Worm (Caenorhabditis elegans): Measurements from ENCODE around the gene C16D9.9.

The C16D9.9 gene

ce11 chrV:8263941-8264340 lies at the start of gene C16D9.9:
Gene C16D9.9, plus strand, starts transcription at chrV:8264241.
- TF ChIP-seq Y22D7AL.16 (tag; optimal IDR thresholded peaks at IDR 0.05) (no peak), pha-2 (tag; optimal IDR thresholded peaks at IDR 0.05) (no peak), elt-4 (tag; optimal IDR thresholded peaks at IDR 0.05) (no peak), dmd-4 (tag; optimal IDR thresholded peaks at IDR 0.05; ENCODE audit: borderline replicate concordance) (no peak)

- TF ChIP-seq fkh-6 (tag; optimal IDR thresholded peaks at IDR 0.05) (no peak), ceh-22 (tag; optimal IDR thresholded peaks at IDR 0.05) (no peak), tbx-2 (tag; optimal IDR thresholded peaks at IDR 0.05) (no peak), K09A11.1 (tag; optimal IDR thresholded peaks at IDR 0.05; ENCODE audit: insufficient read depth) (no peak), elt-2 (tag; optimal IDR thresholded peaks at IDR 0.05) (no peak), C38D4.7 (GFP tag; optimal IDR thresholded peaks at IDR 0.05) (no peak), mec-3 (tag; optimal IDR thresholded peaks at IDR 0.05; ENCODE audit: borderline replicate concordance) (no peak), zip-5 (tag; optimal IDR thresholded peaks at IDR 0.05) (no peak), rnt-1 (tag; optimal IDR thresholded peaks at IDR 0.05) (no peak), ttx-3 (tag; optimal IDR thresholded peaks at IDR 0.05) (no peak), madf-2 (tag; optimal IDR thresholded peaks at IDR 0.05) (no peak), lim-6 (tag; optimal IDR thresholded peaks at IDR 0.05) (no peak)
Measured at ce11 chrV:8215158-8215557, 48.9 kb upstream of the C16D9.9 start.

- TF ChIP-seq elt-2 (tag; optimal IDR thresholded peaks at IDR 0.05) (peak; percentile 87), madf-2 (tag; optimal IDR thresholded peaks at IDR 0.05) (no peak), unc-3 (GFP tag; conservative IDR thresholded peaks at IDR 0.05) (no peak), unc-3 (tag; optimal IDR thresholded peaks at IDR 0.05) (no peak)
Measured at ce11 chrV:8217118-8217517, 46.9 kb upstream of the C16D9.9 start.

- no peak for TF ChIP-seq nfya-1 (tag; optimal IDR thresholded peaks at IDR 0.05)
- peak; percentile 51 for TF ChIP-seq ceh-48 (tag; optimal IDR thresholded peaks at IDR 0.05)
Measured at ce11 chrV:8217661-8218265, 46.3 kb upstream of the C16D9.9 start, which contains the start of gene K07C11.8. Gene K07C11.8, minus strand, starts transcription at chrV:8217884.

- TF ChIP-seq K09A11.1 (tag; optimal IDR thresholded peaks at IDR 0.05; ENCODE audit: insufficient read depth) (no peak), fax-1 (tag; optimal IDR thresholded peaks at IDR 0.05) (no peak), ceh-9 (tag; optimal IDR thresholded peaks at IDR 0.05) (no peak), sox-4 (tag; optimal IDR thresholded peaks at IDR 0.05) (no peak), Y22D7AL.16 (tag; optimal IDR thresholded peaks at IDR 0.05) (no peak), elt-2 (tag; optimal IDR thresholded peaks at IDR 0.05) (no peak), ceh-14 (tag; optimal IDR thresholded peaks at IDR 0.05) (no peak), hlh-8 (tag; optimal IDR thresholded peaks at IDR 0.05) (no peak), ceh-48 (tag; optimal IDR thresholded peaks at IDR 0.05) (no peak)
Measured at ce11 chrV:8219550-8219949, 44.5 kb upstream of the C16D9.9 start.

- TF ChIP-seq elt-4 (tag; optimal IDR thresholded peaks at IDR 0.05): no peak
Measured at ce11 chrV:8221083-8221538, 42.9 kb upstream of the C16D9.9 start, which contains the start of the genes cogc-6 and air-1. Gene cogc-6, minus strand, starts transcription at chrV:8221316. Gene air-1, plus strand, starts transcription at chrV:8221488.

- no peak for TF ChIP-seq nfya-1 (tag; optimal IDR thresholded peaks at IDR 0.05)
- TF ChIP-seq ttx-3 (tag; optimal IDR thresholded peaks at IDR 0.05): no peak
- TF ChIP-seq rnt-1 (tag; optimal IDR thresholded peaks at IDR 0.05): no peak
- TF ChIP-seq ceh-6 (GFP tag; optimal IDR thresholded peaks at IDR 0.05): no peak
- no peak for TF ChIP-seq ref-2 (tag; optimal IDR thresholded peaks at IDR 0.05)
- TF ChIP-seq fax-1 (tag; optimal IDR thresholded peaks at IDR 0.05): no peak
- TF ChIP-seq K09A11.1 (tag; optimal IDR thresholded peaks at IDR 0.05; ENCODE audit: insufficient read depth): no peak
- TF ChIP-seq C08G9.2 (tag; optimal IDR thresholded peaks at IDR 0.05): no peak
- no peak for TF ChIP-seq pag-3 (tag; optimal IDR thresholded peaks at IDR 0.05; ENCODE audit: borderline replicate concordance)
- TF ChIP-seq Y22D7AL.16 (tag; optimal IDR thresholded peaks at IDR 0.05): no peak
- TF ChIP-seq ama-1 (optimal IDR thresholded peaks at IDR 0.05): no peak
- TF ChIP-seq lin-11 (tag; optimal IDR thresholded peaks at IDR 0.05): no peak
- no peak for TF ChIP-seq T23F11.4 (GFP tag; optimal IDR thresholded peaks at IDR 0.05)
- TF ChIP-seq lim-6 (tag; optimal IDR thresholded peaks at IDR 0.05): no peak
- TF ChIP-seq F13H6.1 (tag; optimal IDR thresholded peaks at IDR 0.05): no peak
- no peak for TF ChIP-seq pha-2 (tag; optimal IDR thresholded peaks at IDR 0.05)
Measured at ce11 chrV:8223417-8223816, 40.6 kb upstream of the C16D9.9 start.

Data from whole organism, late embryonic.